Fruit fly (Drosophila melanogaster) whole organism, embryonic: ENCODE data around the gene mthl9.

Experiments
- CG10321 ChIP-seq: fragments of 200-800 bp; sonication (Bioruptor generic); IDR thresholded peaks from 2 replicates; pipeline ENCODE4 v1.3.6; 2022; ENCODE audit warnings: missing biosample characterization, missing genetic modification characterization
- CG10654 ChIP-seq: fragments of 200-800 bp; sonication (Bioruptor generic); optimal IDR thresholded peaks from 2 replicates; lab custom pipeline; 2016; ENCODE audit warnings: missing biosample characterization, missing genetic modification characterization
- CG12155 ChIP-seq: fragments of 200-800 bp; sonication (Bioruptor generic); optimal IDR thresholded peaks from 3 replicates; lab custom pipeline; 2016; ENCODE audit warnings: missing biosample characterization, missing genetic modification characterization
- CG12236 ChIP-seq: fragments of 200-800 bp; sonication (Bioruptor generic); optimal IDR thresholded peaks from 2 replicates; lab custom pipeline; 2016; ENCODE audit warnings: missing biosample characterization, missing genetic modification characterization
- CG12769 ChIP-seq: fragments of 200-800 bp; sonication (Bioruptor generic); optimal IDR thresholded peaks from 2 replicates; lab custom pipeline; 2019; ENCODE audit warnings: missing biosample characterization, mild to moderate bottlenecking, missing genetic modification characterization, moderate library complexity
- CG1529 ChIP-seq: fragments of 200-800 bp; sonication (Bioruptor generic); optimal IDR thresholded peaks from 3 replicates; lab custom pipeline; 2018; ENCODE audit warnings: missing biosample characterization, missing genetic modification characterization
- CG15601 ChIP-seq: fragments of 200-800 bp; sonication (Bioruptor generic); optimal IDR thresholded peaks from 3 replicates; lab custom pipeline; 2019; ENCODE audit warnings: missing biosample characterization, mild to moderate bottlenecking, missing genetic modification characterization, moderate library complexity
- CG16813 ChIP-seq: fragments of 200-800 bp; sonication (Bioruptor generic); IDR thresholded peaks from 3 replicates; pipeline ENCODE4 v1.3.6; 2022; ENCODE audit warnings: missing biosample characterization, missing genetic modification characterization; ENCODE audit not compliant: partially characterized antibody
- CG17385 ChIP-seq: fragments of 200-800 bp; sonication (Bioruptor generic); optimal IDR thresholded peaks from 3 replicates; lab custom pipeline; 2018; ENCODE audit warnings: missing biosample characterization, mild to moderate bottlenecking, missing genetic modification characterization
- CG17829 ChIP-seq: fragments of 200-800 bp; optimal IDR thresholded peaks from 2 replicates; lab custom pipeline; 2019; ENCODE audit warnings: missing biosample characterization, mild to moderate bottlenecking, missing genetic modification characterization, moderate library complexity
- CG2875 ChIP-seq: fragments of 200-800 bp; sonication (Bioruptor generic); optimal IDR thresholded peaks from 2 replicates; lab custom pipeline; 2017; ENCODE audit warnings: missing biosample characterization, mild to moderate bottlenecking, missing genetic modification characterization, missing genetic modification reagents
- CG31441 ChIP-seq: fragments of 200-800 bp; sonication (Bioruptor generic); IDR thresholded peaks from 2 replicates; pipeline ENCODE4 v1.3.6; 2022; ENCODE audit warnings: missing biosample characterization, missing genetic modification characterization
- CG33213 ChIP-seq: fragments of 200-800 bp; sonication (Bioruptor generic); optimal IDR thresholded peaks from 3 replicates; lab custom pipeline; 2016; ENCODE audit warnings: missing biosample characterization, missing genetic modification characterization
- CG34224 ChIP-seq: fragments of 200-800 bp; sonication (Bioruptor generic); IDR thresholded peaks from 3 replicates; pipeline ENCODE4 v1.3.6; 2022; ENCODE audit warnings: missing biosample characterization, missing genetic modification characterization; ENCODE audit not compliant: partially characterized antibody
- CG4282 ChIP-seq: fragments of 200-800 bp; sonication (Bioruptor generic); optimal IDR thresholded peaks from 2 replicates; lab custom pipeline; 2016; ENCODE audit warnings: missing biosample characterization, missing genetic modification characterization
- CG4617 ChIP-seq: fragments of 200-800 bp; sonication (Bioruptor generic); optimal IDR thresholded peaks from 3 replicates; lab custom pipeline; 2016; ENCODE audit warnings: missing biosample characterization, missing genetic modification characterization, borderline replicate concordance
- CG4820 ChIP-seq: fragments of 200-800 bp; sonication (Bioruptor generic); optimal IDR thresholded peaks from 3 replicates; lab custom pipeline; 2016; ENCODE audit warnings: missing biosample characterization, missing genetic modification characterization
- CG7556 ChIP-seq: fragments of 200-800 bp; sonication (Bioruptor generic); optimal IDR thresholded peaks from 2 replicates; lab custom pipeline; 2017; ENCODE audit warnings: missing biosample characterization, mild to moderate bottlenecking, missing genetic modification characterization
- CG7786 ChIP-seq: fragments of 200-800 bp; sonication (Bioruptor generic); optimal IDR thresholded peaks from 2 replicates; lab custom pipeline; 2016; ENCODE audit warnings: missing biosample characterization, missing genetic modification characterization
- CG7963 ChIP-seq: fragments of 200-800 bp; sonication (Bioruptor generic); IDR thresholded peaks from 3 replicates; pipeline ENCODE4 v1.3.6; 2022; ENCODE audit warnings: missing biosample characterization, missing genetic modification characterization; ENCODE audit not compliant: partially characterized antibody
- CG8478 ChIP-seq: fragments of >200 bp; optimal IDR thresholded peaks from 2 replicates; lab custom pipeline; 2018
- D19A ChIP-seq: fragments of 200-800 bp; optimal IDR thresholded peaks from 3 replicates; lab custom pipeline; 2019; ENCODE audit warnings: missing biosample characterization, mild to moderate bottlenecking, missing genetic modification characterization, moderate library complexity
- Dip2 ChIP-seq: fragments of 200-800 bp; sonication (Bioruptor generic); IDR thresholded peaks from 2 replicates; pipeline ENCODE4 v1.3.6; 2022; ENCODE audit warnings: missing biosample characterization, missing genetic modification characterization
- Dref ChIP-seq: fragments of 200-800 bp; sonication (Bioruptor generic); IDR thresholded peaks from 2 replicates; pipeline ENCODE4 v1.3.6; 2022; ENCODE audit warnings: missing biosample characterization, missing genetic modification characterization
- Fer3 ChIP-seq: fragments of 200-800 bp; sonication (Bioruptor generic); optimal IDR thresholded peaks from 2 replicates; lab custom pipeline; 2018; ENCODE audit warnings: missing biosample characterization, mild to moderate bottlenecking, missing genetic modification characterization, moderate library complexity
- HmgD ChIP-seq: fragments of 200-800 bp; sonication (Bioruptor generic); optimal IDR thresholded peaks from 3 replicates; lab custom pipeline; 2016; ENCODE audit warnings: missing biosample characterization, missing genetic modification characterization
- Hsf ChIP-seq: fragments of 200-800 bp; sonication (Bioruptor generic); optimal IDR thresholded peaks from 3 replicates; lab custom pipeline; 2016; ENCODE audit warnings: missing biosample characterization, missing genetic modification characterization
- Lhr ChIP-seq: fragments of 200-800 bp; sonication (Bioruptor generic); optimal IDR thresholded peaks from 3 replicates; lab custom pipeline; 2017; ENCODE audit warnings: mild to moderate bottlenecking, missing biosample characterization, missing genetic modification reagents, missing genetic modification characterization
- NC2α ChIP-seq: fragments of 200-800 bp; sonication (Bioruptor generic); optimal IDR thresholded peaks from 2 replicates; lab custom pipeline; 2016; ENCODE audit warnings: missing biosample characterization, missing genetic modification characterization
- NC2β ChIP-seq: fragments of 200-800 bp; sonication (Bioruptor generic); optimal IDR thresholded peaks from 2 replicates; lab custom pipeline; 2016; ENCODE audit warnings: missing biosample characterization, missing genetic modification characterization
- Scr ChIP-seq: fragments of 200-800 bp; sonication (Bioruptor generic); IDR thresholded peaks from 2 replicates; pipeline ENCODE4 v1.3.6; 2022; ENCODE audit warnings: missing biosample characterization, missing genetic modification characterization; ENCODE audit not compliant: partially characterized antibody
- Sox100B ChIP-seq: fragments of 200-800 bp; sonication (Bioruptor generic); optimal IDR thresholded peaks from 3 replicates; lab custom pipeline; 2018; ENCODE audit warnings: missing biosample characterization, mild to moderate bottlenecking, missing genetic modification characterization
- ap ChIP-seq: fragments of 200-800 bp; sonication (Bioruptor generic); IDR thresholded peaks from 2 replicates; pipeline ENCODE4 v1.3.6; 2022; ENCODE audit warnings: missing biosample characterization, missing genetic modification characterization
- dm ChIP-seq: fragments of 200-800 bp; sonication (Bioruptor generic); optimal IDR thresholded peaks from 3 replicates; lab custom pipeline; 2016; ENCODE audit warnings: missing biosample characterization, missing genetic modification characterization
- eve ChIP-seq, 2 experiments: fragments of >200 bp; optimal IDR thresholded peaks; 2 replicates each; lab custom pipeline; 2017; ENCODE audit warnings: missing biosample characterization in 2 of 2, missing genetic modification characterization in 2 of 2
- fd102C ChIP-seq: fragments of 200-800 bp; sonication (Bioruptor generic); optimal IDR thresholded peaks from 2 replicates; lab custom pipeline; 2018; ENCODE audit warnings: missing biosample characterization, mild to moderate bottlenecking, missing genetic modification characterization, moderate library complexity
- gsb-n ChIP-seq: fragments of 200-800 bp; sonication (Bioruptor generic); optimal IDR thresholded peaks from 3 replicates; lab custom pipeline; 2018; ENCODE audit warnings: missing biosample characterization, mild to moderate bottlenecking, missing genetic modification characterization
- her ChIP-seq: fragments of 200-800 bp; sonication (Bioruptor generic); optimal IDR thresholded peaks from 2 replicates; lab custom pipeline; 2016; ENCODE audit warnings: missing biosample characterization, missing genetic modification characterization
- jumu ChIP-seq: fragments of 200-800 bp; sonication (Bioruptor generic); optimal IDR thresholded peaks from 3 replicates; lab custom pipeline; 2016; ENCODE audit warnings: missing biosample characterization, missing genetic modification characterization
- klu ChIP-seq: fragments of 200-800 bp; sonication (Bioruptor generic); IDR thresholded peaks from 2 replicates; pipeline ENCODE4 v1.3.6; 2022; ENCODE audit warnings: missing biosample characterization, missing genetic modification characterization
- kni ChIP-seq: fragments of 200-800 bp; sonication (Bioruptor generic); optimal IDR thresholded peaks from 3 replicates; lab custom pipeline; 2017; ENCODE audit warnings: mild to moderate bottlenecking, missing biosample characterization, missing genetic modification reagents, missing genetic modification characterization
- lmd ChIP-seq: fragments of 200-800 bp; sonication (Bioruptor generic); IDR thresholded peaks from 2 replicates; pipeline ENCODE4 v1.3.6; 2022; ENCODE audit warnings: missing biosample characterization, missing genetic modification characterization
- pum ChIP-seq: fragments of 200-800 bp; sonication (Bioruptor generic); optimal IDR thresholded peaks from 2 replicates; lab custom pipeline; 2016; ENCODE audit warnings: missing biosample characterization, missing genetic modification characterization
- repo ChIP-seq: fragments of 200-800 bp; sonication (Bioruptor generic); optimal IDR thresholded peaks from 2 replicates; lab custom pipeline; 2016; ENCODE audit warnings: missing biosample characterization, missing genetic modification characterization
- slou ChIP-seq: fragments of 200-800 bp; sonication (Bioruptor generic); optimal IDR thresholded peaks from 3 replicates; lab custom pipeline; 2016; ENCODE audit warnings: missing biosample characterization, missing genetic modification characterization
- sr ChIP-seq: fragments of 200-800 bp; sonication (Bioruptor generic); IDR thresholded peaks from 3 replicates; pipeline ENCODE4 v1.3.6; 2022; ENCODE audit warnings: missing biosample characterization, missing genetic modification characterization
- tio ChIP-seq: fragments of 200-800 bp; sonication (Bioruptor generic); optimal IDR thresholded peaks from 2 replicates; lab custom pipeline; 2017; ENCODE audit warnings: missing biosample characterization, missing genetic modification characterization, inconsistent platforms
- ttk ChIP-seq: fragments of 200-800 bp; sonication (Bioruptor generic); IDR thresholded peaks from 2 replicates; pipeline ENCODE4 v2.1.2; 2022; ENCODE audit warnings: missing biosample characterization, missing genetic modification characterization
- vnd ChIP-seq: fragments of 200-800 bp; sonication (Bioruptor generic); IDR thresholded peaks from 3 replicates; pipeline ENCODE4 v1.3.6; 2022; ENCODE audit warnings: missing biosample characterization, missing genetic modification characterization; ENCODE audit not compliant: partially characterized antibody
- yki ChIP-seq: fragments of >200 bp; optimal IDR thresholded peaks from 3 replicates; lab custom pipeline; 2018

Gene mthl9

dm6 chr3L:319145-320009 is 12.7 kb downstream of the mthl9 start, which contains the start of gene fwd (continued):
- TF ChIP-seq NC2β (GFP tag; lab: Kevin White, UChicago) = peak; percentile 27
- TF ChIP-seq Sox100B = no peak
- TF ChIP-seq CG17385 (GFP tag; lab: Kevin White, UChicago) = no peak
- TF ChIP-seq CG7786 (GFP tag; lab: Kevin White, UChicago) = peak; percentile 1
- TF ChIP-seq lmd (GFP tag; lab: Robert Waterston, UW) = no peak
- TF ChIP-seq dm = peak; percentile 36
- TF ChIP-seq Hsf (GFP tag; lab: Kevin White, UChicago) = no peak
- TF ChIP-seq her (GFP tag; lab: Kevin White, UChicago) = peak; percentile 100
- TF ChIP-seq fd102C (GFP tag; lab: Kevin White, UChicago) = no peak
- TF ChIP-seq HmgD = peak; percentile 85
- no peak for TF ChIP-seq pum (GFP tag; lab: Kevin White, UChicago)
- TF ChIP-seq klu (GFP tag; lab: Robert Waterston, UW) = no peak
- TF ChIP-seq CG31441 (GFP tag; lab: Robert Waterston, UW) = peak; percentile 32; the same call in 1 of the 2 replicates
- TF ChIP-seq CG8478 (lab: Kevin White, UChicago) = peak; percentile 78
- no peak for TF ChIP-seq repo
- peak; percentile 19 for TF ChIP-seq CG7556 (GFP tag; lab: Kevin White, UChicago)
- peak; percentile 31 for TF ChIP-seq CG12769 (tag; lab: Kevin White, UChicago)
- TF ChIP-seq CG17829 = peak; percentile 70
- TF ChIP-seq CG15601 (tag; lab: Kevin White, UChicago) = peak; percentile 52
- TF ChIP-seq Dref = peak; percentile 49
- TF ChIP-seq CG16813 = 0 out of 3 replicates have a peak, but pooled peaks have one; percentile 22
- TF ChIP-seq slou = no peak
- TF ChIP-seq CG7963 (GFP tag; lab: Robert Waterston, UW) = no peak
- TF ChIP-seq eve (GFP tag; optimal IDR thresholded peaks at IDR 0.05; lab: Kevin White, UChicago) = no peak
- peak; percentile 2 for TF ChIP-seq NC2α
- peak; percentile 63 for TF ChIP-seq CG4282 (GFP tag; lab: Kevin White, UChicago)
- TF ChIP-seq CG33213 = peak; percentile 68
- TF ChIP-seq D19A = peak; percentile 36
- TF ChIP-seq CG10321 (GFP tag; lab: Robert Waterston, UW) = no peak
- peak; percentile 53 for TF ChIP-seq jumu (GFP tag; lab: Kevin White, UChicago)
- TF ChIP-seq Lhr = peak; percentile 78
- no peak for TF ChIP-seq Dip2 (GFP tag; lab: Robert Waterston, UW)
- peak; percentile 34 for TF ChIP-seq kni (GFP tag; lab: Kevin White, UChicago)
- no peak for TF ChIP-seq CG4820 (GFP tag; lab: Kevin White, UChicago)
- TF ChIP-seq CG34224 (GFP tag; lab: Robert Waterston, UW) = no peak
- peak; percentile 22 for TF ChIP-seq CG2875 (GFP tag; lab: Kevin White, UChicago)
- no peak for TF ChIP-seq ap (GFP tag; lab: Robert Waterston, UW)
- TF ChIP-seq CG10654 (GFP tag; lab: Kevin White, UChicago) = no peak
- no peak for TF ChIP-seq CG1529 (GFP tag; lab: Kevin White, UChicago)
- no peak for TF ChIP-seq CG12236 (GFP tag; lab: Kevin White, UChicago)
- TF ChIP-seq yki = no peak
- no peak for TF ChIP-seq gsb-n (tag; lab: Kevin White, UChicago)
- peak; percentile 14; the same call in 1 of the 2 replicates for TF ChIP-seq ttk (GFP tag; lab: Robert Waterston, UW)
- TF ChIP-seq CG4617 (GFP tag; lab: Kevin White, UChicago) = peak; percentile 58
- TF ChIP-seq Scr (GFP tag; lab: Robert Waterston, UW) = no peak; the same call in none of the 2 replicates
- TF ChIP-seq CG12155 = peak; percentile 100
- TF ChIP-seq sr (GFP tag; lab: Robert Waterston, UW) = no peak
- TF ChIP-seq vnd (GFP tag; lab: Robert Waterston, UW) = 0 out of 3 replicates have a peak, but pooled peaks have one; percentile 11
- TF ChIP-seq tio = no peak
- TF ChIP-seq Fer3 (tag; lab: Kevin White, UChicago) = peak; percentile 8
